Fruit fly (Drosophila melanogaster) whole organism, adult: ENCODE data around the gene CG17600.

ENCODE experiments used
- CG12768 ChIP-seq: fragments of 200-800 bp; sonication (Bioruptor generic); optimal IDR thresholded peaks from 2 replicates; lab custom pipeline; 2017; ENCODE audit warnings: missing biosample characterization, missing genetic modification characterization, mild to moderate bottlenecking, moderate library complexity, missing genetic modification reagents
- CG1620 ChIP-seq: fragments of 200-800 bp; sonication (Bioruptor generic); optimal IDR thresholded peaks from 2 replicates; lab custom pipeline; 2016; ENCODE audit warnings: missing biosample characterization, missing genetic modification characterization
- CG5204 ChIP-seq: fragments of 200-800 bp; sonication (Bioruptor generic); optimal IDR thresholded peaks from 2 replicates; lab custom pipeline; 2016; ENCODE audit warnings: missing biosample characterization, missing genetic modification characterization
- pad ChIP-seq: fragments of 200-800 bp; sonication (Bioruptor generic); optimal IDR thresholded peaks from 3 replicates; lab custom pipeline; 2017; ENCODE audit warnings: missing biosample characterization, missing genetic modification characterization, mild to moderate bottlenecking, moderate library complexity, missing genetic modification reagents
- toe ChIP-seq: fragments of 200-800 bp; sonication (Bioruptor generic); optimal IDR thresholded peaks from 2 replicates; lab custom pipeline; 2016; ENCODE audit warnings: missing biosample characterization, missing genetic modification characterization

dm6 chrX:22527210-22527609 is 12.2 kb downstream of the CG17600 start:
- TF ChIP-seq pad (GFP tag; lab: Kevin White, UChicago) (no peak), toe (no peak), CG5204 (GFP tag; lab: Kevin White, UChicago) (no peak), CG1620 (no peak), CG12768 (GFP tag; lab: Kevin White, UChicago) (no peak)
